Worm (Caenorhabditis elegans): ENCODE results near the gene yju-2.

yju-2 gene

DNA sequence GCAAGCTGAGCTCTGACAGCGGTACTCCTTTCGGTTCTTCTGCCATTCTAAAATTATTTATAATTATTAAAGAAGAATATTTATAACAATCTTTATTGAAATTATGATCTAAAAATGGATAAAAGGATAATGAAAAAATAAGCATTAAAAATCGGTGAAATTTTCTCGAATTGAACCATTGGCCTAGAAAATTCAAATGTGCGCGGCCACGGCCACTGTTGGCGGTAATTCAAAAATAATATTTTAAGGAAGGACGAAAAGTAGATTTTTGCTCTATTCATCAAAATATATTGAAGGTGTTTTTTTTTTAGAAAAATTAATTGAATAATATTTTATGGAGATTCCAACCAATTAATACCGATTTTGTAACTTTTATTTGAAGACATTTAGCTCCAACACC is 14.7 kb downstream of the yju-2 start, which contains the start of gene pfd-5 (continued):
- TF ChIP-seq egl-18 (GFP tag; IDR thresholded peaks at IDR 0.05) (no peak), nhr-27 (tag; optimal IDR thresholded peaks at IDR 0.05) (no peak), snpc-3.4 (tag; optimal IDR thresholded peaks at IDR 0.05) (no peak), aptf-3 (GFP tag; IDR thresholded peaks at IDR 0.05) (no peak), B0035.1 (tag; optimal IDR thresholded peaks at IDR 0.05) (no peak), lir-1 (GFP tag; conservative IDR thresholded peaks at IDR 0.05) (no peak), F22D6.2 (tag; optimal IDR thresholded peaks at IDR 0.05) (no peak), ceh-40 (GFP tag; IDR thresholded peaks at IDR 0.05) (no peak), die-1 (tag; optimal IDR thresholded peaks at IDR 0.05) (no peak), madf-10 (tag; optimal IDR thresholded peaks at IDR 0.05) (no peak), rcor-1 (GFP tag; IDR thresholded peaks at IDR 0.05) (peak; percentile 60), ceh-79 (tag; optimal IDR thresholded peaks at IDR 0.05) (no peak), ztf-6 (GFP tag; IDR thresholded peaks at IDR 0.05) (no peak), him-1 (tag; optimal IDR thresholded peaks at IDR 0.05) (no peak), nhr-90 (tag; optimal IDR thresholded peaks at IDR 0.05) (no peak), tbp1 (GFP tag; optimal IDR thresholded peaks at IDR 0.05) (no peak), lin-26 (GFP tag; IDR thresholded peaks at IDR 0.05) (no peak), let-607 (tag; optimal IDR thresholded peaks at IDR 0.05) (no peak), snpc-1.1 (tag; optimal IDR thresholded peaks at IDR 0.05; ENCODE audit: insufficient read depth) (no peak), hmg-20 (GFP tag; IDR thresholded peaks at IDR 0.05) (no peak), bed-2 (GFP tag; IDR thresholded peaks at IDR 0.05) (no peak), let-526 (GFP tag; IDR thresholded peaks at IDR 0.05) (no peak), ceh-58 (GFP tag; IDR thresholded peaks at IDR 0.05) (no peak), Y56A3A.18 (GFP tag; IDR thresholded peaks at IDR 0.05) (no peak), tbx-9 (tag; optimal IDR thresholded peaks at IDR 0.05; ENCODE audit: borderline replicate concordance) (no peak), ztf-25 (GFP tag; IDR thresholded peaks at IDR 0.05) (no peak), K11D2.4 (GFP tag; IDR thresholded peaks at IDR 0.05) (no peak), F23B12.7 (tag; optimal IDR thresholded peaks at IDR 0.05; ENCODE audit: insufficient read depth) (no peak), dpff-1 (tag; optimal IDR thresholded peaks at IDR 0.05) (no peak), chd-7 (tag; optimal IDR thresholded peaks at IDR 0.05) (no peak), Y67H2A.10 (GFP tag; conservative IDR thresholded peaks at IDR 0.05) (no peak), ceh-91 (GFP tag; IDR thresholded peaks at IDR 0.05) (no peak), bed-1 (GFP tag; IDR thresholded peaks at IDR 0.05) (no peak), F57A8.1 (GFP tag; optimal IDR thresholded peaks at IDR 0.05) (no peak), F10E7.11 (tag; optimal IDR thresholded peaks at IDR 0.05) (no peak), C17E4.6 (GFP tag; IDR thresholded peaks at IDR 0.05) (no peak), ama-1 (optimal IDR thresholded peaks at IDR 0.05) (no peak), ama-1 (GFP tag; optimal IDR thresholded peaks at IDR 0.05) (no peak), rpc-1 (optimal IDR thresholded peaks at IDR 0.05) (no peak), rpc-1 (tag; optimal IDR thresholded peaks at IDR 0.05) (no peak), madf-6 (GFP tag; IDR thresholded peaks at IDR 0.05) (no peak), zfh-2 (GFP tag; conservative IDR thresholded peaks at IDR 0.05) (no peak), sea-2 (GFP tag; IDR thresholded peaks at IDR 0.05) (no peak), lin-35 (GFP tag; optimal IDR thresholded peaks at IDR 0.05) (peak in 2 of 3 experiments; percentile 32 to 93), K12H6.12 (tag; optimal IDR thresholded peaks at IDR 0.05) (no peak), lsy-27 (tag; optimal IDR thresholded peaks at IDR 0.05; ENCODE audit: borderline replicate concordance, insufficient read depth) (no peak), hlh-12 (tag; optimal IDR thresholded peaks at IDR 0.05) (no peak), lag-1 (GFP tag; IDR thresholded peaks at IDR 0.05) (no peak), B0019.2 (GFP tag; conservative IDR thresholded peaks at IDR 0.05) (no peak), ccch-3 (GFP tag; optimal IDR thresholded peaks at IDR 0.05) (no peak)
